Worm (Caenorhabditis elegans) whole organism, L4 larva: ENCODE measurements around the gene arl-1.
A peak's percentile ranks its signal among the peaks of the same experiment; 100 is the strongest.

Experiments used
- ZK546.5 ChIP-seq, 2 experiments: sonication (generic microtip); optimal IDR thresholded peaks; 2 replicates each; lab custom pipeline; 2017; ENCODE audit warnings: missing biosample characterization in 2 of 2, missing genetic modification characterization in 2 of 2
- cey-2 ChIP-seq: sonication (generic microtip); optimal IDR thresholded peaks from 3 replicates; lab custom pipeline; 2017; ENCODE audit warnings: missing genetic modification characterization, mild to moderate bottlenecking, missing compliant biosample characterization, antibody characterized with exemption, borderline replicate concordance; ENCODE audit not compliant: insufficient read depth
- lin-29 ChIP-seq: fragments of 200-800 bp; sonication (Bioruptor generic); IDR thresholded peaks from 2 replicates; pipeline ENCODE4 v1.3.6; 2022; ENCODE audit warnings: missing genetic modification reagents, missing genetic modification characterization, missing compliant biosample characterization
- pha-4 ChIP-seq, 2 experiments: fragments of 150-350 bp in 1 of 2; fragments of 200-800 bp in 1 of 2; sonication (Bioruptor generic) in 1 of 2; IDR thresholded peaks in 1 of 2; optimal IDR thresholded peaks in 1 of 2; 2 replicates each; pipeline versions ENCODE4 v1.3.6 to Lab custom; 2014 to 2022; ENCODE audit warnings: missing genetic modification characterization in 2 of 2, missing genetic modification reagents in 2 of 2, missing biosample characterization in 1 of 2, missing compliant biosample characterization in 1 of 2

DNA sequence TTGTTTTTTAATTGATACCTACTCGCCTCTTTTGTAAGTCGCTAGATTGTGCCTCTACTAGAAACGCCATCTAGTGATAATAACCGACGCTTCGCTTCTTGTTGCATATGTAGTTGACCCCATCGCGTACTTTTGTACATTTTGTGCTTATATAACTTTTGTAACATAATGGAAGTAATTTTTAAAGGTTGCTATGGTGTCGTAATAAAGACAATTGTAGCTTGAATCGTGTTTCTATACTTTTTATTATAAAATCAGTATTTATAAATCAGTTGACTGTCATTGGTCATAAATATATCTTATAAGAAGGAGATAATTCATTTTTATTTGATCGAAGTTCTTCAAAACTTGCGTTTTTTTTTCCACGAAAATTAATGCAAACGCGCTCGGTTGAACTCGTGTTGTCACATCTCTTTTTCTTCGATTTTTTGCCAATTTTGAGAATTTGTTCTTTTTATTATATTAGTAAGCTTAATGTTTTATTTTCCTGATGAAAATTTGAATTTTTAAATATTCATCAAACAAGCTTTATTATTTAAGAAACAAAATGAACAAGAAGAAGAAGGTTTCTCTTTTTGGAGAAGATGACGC is 4.2 kb upstream of the arl-1 start, which contains the start of gene F54C9.9:
- TF ChIP-seq ZK546.5 (tag; optimal IDR thresholded peaks at IDR 0.05; lab: Kevin White, UChicago) = no peak
- TF ChIP-seq lin-29 (GFP tag; lab: Robert Waterston, UW) = no peak
- no peak for TF ChIP-seq cey-2 (tag; lab: Kevin White, UChicago)
- TF ChIP-seq pha-4 (GFP tag; IDR thresholded peaks at IDR 0.05; lab: Robert Waterston, UW) = peak; percentile 55; the same call in 1 of the 2 replicates
- TF ChIP-seq pha-4 (tag; optimal IDR thresholded peaks at IDR 0.05; lab: Kevin White, UChicago) = no peak
